Worm (Caenorhabditis elegans): ENCODE measurements around the gene sru-23.

- no peak for TF ChIP-seq ceh-90 (tag; optimal IDR thresholded peaks at IDR 0.05)
- TF ChIP-seq nhr-11 (tag; optimal IDR thresholded peaks at IDR 0.05), result no peak
- no peak for TF ChIP-seq snpc-4 (tag; optimal IDR thresholded peaks at IDR 0.05)
- no peak for TF ChIP-seq lin-15B (tag; optimal IDR thresholded peaks at IDR 0.05)
- TF ChIP-seq ceh-63 (GFP tag; optimal IDR thresholded peaks at IDR 0.05), result no peak
- TF ChIP-seq nhr-76 (tag; optimal IDR thresholded peaks at IDR 0.05), result no peak
- no peak for TF ChIP-seq tbx-2 (tag; optimal IDR thresholded peaks at IDR 0.05)
- TF ChIP-seq ama-1 (optimal IDR thresholded peaks at IDR 0.05), result no peak
- no peak for TF ChIP-seq mef-2 (tag; optimal IDR thresholded peaks at IDR 0.05)
- TF ChIP-seq ceh-88 (GFP tag; IDR thresholded peaks at IDR 0.05), result no peak
Observed at ce11 chrV:15955497-15955896, 16.9 kb downstream of the sru-23 start, which contains the start of gene srh-186.

Data from whole organism, L1 larva.